Fruit fly (Drosophila melanogaster) whole organism, adult: Measurements from ENCODE around the gene mon2.
A peak's percentile ranks its signal among the peaks of the same experiment; 100 is the strongest.

Experiments
- CG11617 ChIP-seq: fragments of 200-800 bp; sonication (Bioruptor generic); optimal IDR thresholded peaks from 2 replicates; lab custom pipeline; 2017; ENCODE audit warnings: mild to moderate bottlenecking, missing biosample characterization, missing genetic modification reagents, missing genetic modification characterization
- CG33017 ChIP-seq: fragments of 200-800 bp; sonication (Bioruptor generic); optimal IDR thresholded peaks from 2 replicates; lab custom pipeline; 2018; ENCODE audit warnings: missing biosample characterization, mild to moderate bottlenecking, missing genetic modification characterization, moderate library complexity
- CG7045 ChIP-seq: fragments of 200-800 bp; sonication (Bioruptor generic); optimal IDR thresholded peaks from 2 replicates; lab custom pipeline; 2017; ENCODE audit warnings: missing biosample characterization, mild to moderate bottlenecking, missing genetic modification characterization
- CG7101 ChIP-seq: fragments of 200-800 bp; sonication (Bioruptor generic); optimal IDR thresholded peaks from 2 replicates; lab custom pipeline; 2018; ENCODE audit warnings: missing biosample characterization, mild to moderate bottlenecking, missing genetic modification characterization, moderate library complexity
- Clk ChIP-seq: fragments of 200-800 bp; sonication (Bioruptor generic); optimal IDR thresholded peaks from 2 replicates; lab custom pipeline; 2017; ENCODE audit warnings: missing biosample characterization, missing genetic modification characterization
- Hr96 ChIP-seq: fragments of 200-800 bp; sonication (Bioruptor generic); optimal IDR thresholded peaks from 2 replicates; lab custom pipeline; 2016; ENCODE audit warnings: missing biosample characterization, missing genetic modification characterization
- Mnt ChIP-seq: fragments of 200-800 bp; sonication (Bioruptor generic); optimal IDR thresholded peaks from 2 replicates; lab custom pipeline; 2016; ENCODE audit warnings: missing biosample characterization, mild to moderate bottlenecking, missing genetic modification characterization
- bab1 ChIP-seq: fragments of 200-800 bp; sonication (Bioruptor generic); optimal IDR thresholded peaks from 3 replicates; lab custom pipeline; 2019; ENCODE audit warnings: missing biosample characterization, mild to moderate bottlenecking, missing genetic modification characterization, moderate library complexity
- cnc ChIP-seq, 2 experiments: fragments of >200 bp; optimal IDR thresholded peaks; 2 replicates each; lab custom pipeline; 2017
- kay ChIP-seq: fragments of 200-800 bp; sonication (Bioruptor generic); peaks from one replicate; lab custom pipeline; 2016; ENCODE audit warnings: missing biosample characterization, missing genetic modification characterization, borderline replicate concordance
- ovo ChIP-seq: fragments of 200-800 bp; sonication (Bioruptor generic); optimal IDR thresholded peaks from 2 replicates; lab custom pipeline; 2016; ENCODE audit warnings: missing biosample characterization, missing genetic modification characterization
- toe ChIP-seq: fragments of 200-800 bp; sonication (Bioruptor generic); optimal IDR thresholded peaks from 2 replicates; lab custom pipeline; 2016; ENCODE audit warnings: missing biosample characterization, missing genetic modification characterization

dm6 chr2L:8145067-8145808, 21.4 kb upstream of the mon2 start, which contains the start of the genes CG42763 and CG43394:
- no peak for TF ChIP-seq toe (GFP tag; lab: Kevin White, UChicago)
- TF ChIP-seq Mnt (GFP tag; lab: Kevin White, UChicago) = no peak
- no peak for TF ChIP-seq CG7101 (tag; lab: Kevin White, UChicago)
- TF ChIP-seq ovo (GFP tag; lab: Kevin White, UChicago) = no peak
- TF ChIP-seq Clk (GFP tag; lab: Kevin White, UChicago) = no peak
- no peak for TF ChIP-seq CG11617 (GFP tag; lab: Kevin White, UChicago)
- TF ChIP-seq cnc (optimal IDR thresholded peaks at IDR 0.05; lab: Kevin White, UChicago) = no peak
- no peak for TF ChIP-seq Hr96 (GFP tag; lab: Kevin White, UChicago)
- no peak for TF ChIP-seq CG7045 (GFP tag; lab: Kevin White, UChicago)
- TF ChIP-seq CG33017 (tag; lab: Kevin White, UChicago) = no peak
- no peak for TF ChIP-seq bab1 (GFP tag; lab: Kevin White, UChicago)
- peak; percentile 75 for TF ChIP-seq kay (GFP tag; lab: Kevin White, UChicago)
